Fruit fly (Drosophila melanogaster) whole organism, embryonic: ENCODE measurements around the gene CG10862.

ENCODE experiments used
- Adf1 ChIP-seq: fragments of 200-800 bp; sonication (Bioruptor generic); IDR thresholded peaks from 2 replicates; pipeline ENCODE4 v1.3.6; 2022; ENCODE audit warnings: missing biosample characterization, missing genetic modification characterization
- Atf-2 ChIP-seq: fragments of 200-800 bp; sonication (Bioruptor generic); optimal IDR thresholded peaks from 2 replicates; lab custom pipeline; 2016; ENCODE audit warnings: missing biosample characterization, missing genetic modification characterization
- Bgb ChIP-seq: fragments of 200-800 bp; sonication (Bioruptor generic); IDR thresholded peaks from 2 replicates; pipeline ENCODE4 v1.3.6; 2022; ENCODE audit warnings: missing biosample characterization, missing genetic modification characterization; ENCODE audit not compliant: partially characterized antibody
- CG11560 ChIP-seq: fragments of 200-800 bp; sonication (Bioruptor generic); IDR thresholded peaks from 3 replicates; pipeline ENCODE4 v1.3.6; 2022; ENCODE audit warnings: missing biosample characterization, missing genetic modification characterization
- CG13775 ChIP-seq: fragments of 200-800 bp; sonication (Bioruptor generic); optimal IDR thresholded peaks from 3 replicates; lab custom pipeline; 2017; ENCODE audit warnings: missing biosample characterization, mild to moderate bottlenecking, missing genetic modification characterization
- CG1603 ChIP-seq: fragments of 200-800 bp; sonication (Bioruptor generic); optimal IDR thresholded peaks from 2 replicates; lab custom pipeline; 2019; ENCODE audit warnings: missing biosample characterization, mild to moderate bottlenecking, missing genetic modification characterization, moderate library complexity
- CG18619 ChIP-seq: fragments of 200-800 bp; sonication (Bioruptor generic); optimal IDR thresholded peaks from 3 replicates; lab custom pipeline; 2017; ENCODE audit warnings: missing biosample characterization, mild to moderate bottlenecking, missing genetic modification characterization
- CG2120 ChIP-seq: fragments of 200-800 bp; sonication (Bioruptor generic); optimal IDR thresholded peaks from 3 replicates; lab custom pipeline; 2016; ENCODE audit warnings: missing biosample characterization, missing genetic modification characterization
- CG2875 ChIP-seq: fragments of 200-800 bp; sonication (Bioruptor generic); optimal IDR thresholded peaks from 2 replicates; lab custom pipeline; 2017; ENCODE audit warnings: missing biosample characterization, mild to moderate bottlenecking, missing genetic modification characterization, missing genetic modification reagents
- CG3065 ChIP-seq: fragments of 200-800 bp; sonication (Bioruptor generic); optimal IDR thresholded peaks from 2 replicates; lab custom pipeline; 2016; ENCODE audit warnings: missing biosample characterization, missing genetic modification characterization
- CG31441 ChIP-seq: fragments of 200-800 bp; sonication (Bioruptor generic); IDR thresholded peaks from 2 replicates; pipeline ENCODE4 v1.3.6; 2022; ENCODE audit warnings: missing biosample characterization, missing genetic modification characterization
- CG32767 ChIP-seq: fragments of 200-800 bp; sonication (Bioruptor generic); IDR thresholded peaks from 2 replicates; pipeline ENCODE4 v1.3.6; 2022; ENCODE audit warnings: missing biosample characterization, missing genetic modification characterization
- CG42726 ChIP-seq: fragments of 200-800 bp; sonication (Bioruptor generic); IDR thresholded peaks from 2 replicates; pipeline ENCODE4 v1.3.6; 2022; ENCODE audit warnings: missing biosample characterization, missing genetic modification characterization; ENCODE audit not compliant: partially characterized antibody
- CG4617 ChIP-seq: fragments of 200-800 bp; sonication (Bioruptor generic); optimal IDR thresholded peaks from 3 replicates; lab custom pipeline; 2016; ENCODE audit warnings: missing biosample characterization, missing genetic modification characterization, borderline replicate concordance
- CG4707 ChIP-seq: fragments of 200-800 bp; sonication (Bioruptor generic); optimal IDR thresholded peaks from 2 replicates; lab custom pipeline; 2018; ENCODE audit warnings: missing biosample characterization, mild to moderate bottlenecking, missing genetic modification characterization, moderate library complexity
- CG8089 ChIP-seq: fragments of 200-800 bp; sonication (Bioruptor generic); optimal IDR thresholded peaks from 3 replicates; lab custom pipeline; 2016; ENCODE audit warnings: missing biosample characterization, missing genetic modification characterization
- CG9817 ChIP-seq: fragments of 200-800 bp; sonication (Bioruptor generic); optimal IDR thresholded peaks from 2 replicates; lab custom pipeline; 2018; ENCODE audit warnings: missing biosample characterization, mild to moderate bottlenecking, missing genetic modification characterization, moderate library complexity
- CoRest ChIP-seq: fragments of 200-800 bp; sonication (Bioruptor generic); optimal IDR thresholded peaks from 3 replicates; lab custom pipeline; 2018; ENCODE audit warnings: missing biosample characterization, mild to moderate bottlenecking, missing genetic modification characterization, moderate library complexity
- Doc2 ChIP-seq: fragments of 200-800 bp; sonication (Bioruptor generic); IDR thresholded peaks from 2 replicates; pipeline ENCODE4 v1.3.6; 2022; ENCODE audit warnings: missing biosample characterization, missing genetic modification characterization
- H15 ChIP-seq: fragments of 200-800 bp; sonication (Bioruptor generic); IDR thresholded peaks from 3 replicates; pipeline ENCODE4 v1.3.6; 2022; ENCODE audit warnings: missing biosample characterization, missing genetic modification characterization
- H2.0 ChIP-seq: fragments of 200-800 bp; sonication (Bioruptor generic); IDR thresholded peaks from 2 replicates; pipeline ENCODE4 v1.3.6; 2022; ENCODE audit warnings: missing biosample characterization, missing genetic modification characterization
- HLH4C ChIP-seq: fragments of 200-800 bp; sonication (Bioruptor generic); IDR thresholded peaks from 3 replicates; pipeline ENCODE4 v1.3.6; 2022; ENCODE audit warnings: missing biosample characterization, missing genetic modification characterization; ENCODE audit not compliant: partially characterized antibody
- Hand ChIP-seq: fragments of 200-800 bp; sonication (Bioruptor generic); optimal IDR thresholded peaks from 2 replicates; lab custom pipeline; 2017; ENCODE audit warnings: mild to moderate bottlenecking, missing biosample characterization, missing genetic modification reagents, missing genetic modification characterization
- Hmx ChIP-seq: fragments of 200-800 bp; sonication (Bioruptor generic); optimal IDR thresholded peaks from 2 replicates; lab custom pipeline; 2016; ENCODE audit warnings: missing biosample characterization, missing genetic modification characterization
- Hr39 ChIP-seq: fragments of >200 bp; optimal IDR thresholded peaks from 2 replicates; lab custom pipeline; 2017
- Med ChIP-seq: fragments of 200-800 bp; sonication (Bioruptor generic); peaks from one replicate; lab custom pipeline; 2016; ENCODE audit warnings: missing biosample characterization, missing genetic modification characterization, mild to moderate bottlenecking, inconsistent platforms, moderate library complexity
- PHDP ChIP-seq: fragments of 200-800 bp; sonication (Bioruptor generic); optimal IDR thresholded peaks from 3 replicates; lab custom pipeline; 2018; ENCODE audit warnings: missing biosample characterization, mild to moderate bottlenecking, missing genetic modification characterization, moderate library complexity
- Ssrp ChIP-seq: fragments of 200-800 bp; sonication (Bioruptor generic); optimal IDR thresholded peaks from 2 replicates; lab custom pipeline; 2018; ENCODE audit warnings: missing biosample characterization, mild to moderate bottlenecking, missing genetic modification characterization, moderate library complexity
- crol ChIP-seq: fragments of 200-800 bp; sonication (Bioruptor generic); IDR thresholded peaks from 2 replicates; pipeline ENCODE4 v1.3.6; 2022; ENCODE audit warnings: missing biosample characterization, missing genetic modification characterization
- da ChIP-seq: fragments of 200-800 bp; sonication (Bioruptor generic); optimal IDR thresholded peaks from 2 replicates; lab custom pipeline; 2016; ENCODE audit warnings: missing biosample characterization, missing genetic modification characterization
- dati ChIP-seq: fragments of 200-800 bp; sonication (Bioruptor generic); IDR thresholded peaks from 2 replicates; pipeline ENCODE4 v1.3.6; 2022; ENCODE audit warnings: missing biosample characterization, missing genetic modification characterization
- en ChIP-seq: fragments of 200-800 bp; sonication (Bioruptor generic); optimal IDR thresholded peaks from 2 replicates; lab custom pipeline; 2016; ENCODE audit warnings: missing biosample characterization, missing genetic modification characterization
- eve ChIP-seq, 2 experiments: fragments of >200 bp; optimal IDR thresholded peaks; 2 replicates each; lab custom pipeline; 2017; ENCODE audit warnings: missing biosample characterization in 2 of 2, missing genetic modification characterization in 2 of 2
- fd64A ChIP-seq: fragments of 200-800 bp; sonication (Bioruptor generic); optimal IDR thresholded peaks from 3 replicates; lab custom pipeline; 2018; ENCODE audit warnings: missing biosample characterization, mild to moderate bottlenecking, missing genetic modification characterization
- grau ChIP-seq: fragments of 200-800 bp; optimal IDR thresholded peaks from 3 replicates; lab custom pipeline; 2019; ENCODE audit warnings: missing biosample characterization, mild to moderate bottlenecking, missing genetic modification characterization, moderate library complexity
- gsb ChIP-seq: fragments of 200-800 bp; sonication (Bioruptor generic); IDR thresholded peaks from 2 replicates; pipeline ENCODE4 v1.3.6; 2022; ENCODE audit warnings: missing biosample characterization, missing genetic modification characterization
- gsb-n ChIP-seq: fragments of 200-800 bp; sonication (Bioruptor generic); optimal IDR thresholded peaks from 3 replicates; lab custom pipeline; 2018; ENCODE audit warnings: missing biosample characterization, mild to moderate bottlenecking, missing genetic modification characterization
- hkb ChIP-seq, 2 experiments: fragments of 200-800 bp in 1 of 2; fragments of >200 bp in 1 of 2; sonication (Bioruptor generic) in 1 of 2; IDR thresholded peaks in 1 of 2; optimal IDR thresholded peaks in 1 of 2; 2 replicates each; pipeline versions ENCODE4 v1.3.6 to Lab custom; 2017 to 2022; ENCODE audit warnings: missing biosample characterization in 1 of 2, missing genetic modification characterization in 1 of 2
- hth ChIP-seq: fragments of >200 bp; optimal IDR thresholded peaks from 2 replicates; lab custom pipeline; 2017; ENCODE audit warnings: inconsistent platforms
- jumu ChIP-seq: fragments of 200-800 bp; sonication (Bioruptor generic); optimal IDR thresholded peaks from 3 replicates; lab custom pipeline; 2016; ENCODE audit warnings: missing biosample characterization, missing genetic modification characterization
- klu ChIP-seq: fragments of 200-800 bp; sonication (Bioruptor generic); IDR thresholded peaks from 2 replicates; pipeline ENCODE4 v1.3.6; 2022; ENCODE audit warnings: missing biosample characterization, missing genetic modification characterization
- nerfin-1 ChIP-seq: fragments of 200-800 bp; sonication (Bioruptor generic); optimal IDR thresholded peaks from 3 replicates; lab custom pipeline; 2019; ENCODE audit warnings: missing biosample characterization, mild to moderate bottlenecking, missing genetic modification characterization, moderate library complexity
- onecut ChIP-seq: fragments of 200-800 bp; sonication (Bioruptor generic); IDR thresholded peaks from 2 replicates; pipeline ENCODE4 v1.3.6; 2022; ENCODE audit warnings: missing biosample characterization, missing genetic modification characterization
- salm ChIP-seq: fragments of 200-800 bp; sonication (Bioruptor generic); optimal IDR thresholded peaks from 2 replicates; lab custom pipeline; 2018; ENCODE audit warnings: missing biosample characterization, mild to moderate bottlenecking, missing genetic modification characterization
- sima ChIP-seq: fragments of 200-800 bp; sonication (Bioruptor generic); optimal IDR thresholded peaks from 2 replicates; lab custom pipeline; 2016; ENCODE audit warnings: missing biosample characterization, missing genetic modification characterization
- sna ChIP-seq: fragments of 200-800 bp; sonication (Bioruptor generic); IDR thresholded peaks from 2 replicates; pipeline ENCODE4 v1.3.6; 2022; ENCODE audit warnings: missing biosample characterization, missing genetic modification characterization; ENCODE audit not compliant: partially characterized antibody
- tin ChIP-seq: fragments of 200-800 bp; sonication (Bioruptor generic); optimal IDR thresholded peaks from 3 replicates; lab custom pipeline; 2016; ENCODE audit warnings: missing biosample characterization, missing genetic modification characterization
- unpg ChIP-seq: fragments of 200-800 bp; sonication (Bioruptor generic); optimal IDR thresholded peaks from 3 replicates; lab custom pipeline; 2018; ENCODE audit warnings: missing biosample characterization, mild to moderate bottlenecking, missing genetic modification characterization, moderate library complexity
- vnd ChIP-seq: fragments of 200-800 bp; sonication (Bioruptor generic); IDR thresholded peaks from 3 replicates; pipeline ENCODE4 v1.3.6; 2022; ENCODE audit warnings: missing biosample characterization, missing genetic modification characterization; ENCODE audit not compliant: partially characterized antibody
- wor ChIP-seq: fragments of 200-800 bp; sonication (Bioruptor generic); IDR thresholded peaks from 2 replicates; pipeline ENCODE4 v1.3.6; 2022; ENCODE audit warnings: missing biosample characterization, missing genetic modification characterization

CG10862 gene

DNA sequence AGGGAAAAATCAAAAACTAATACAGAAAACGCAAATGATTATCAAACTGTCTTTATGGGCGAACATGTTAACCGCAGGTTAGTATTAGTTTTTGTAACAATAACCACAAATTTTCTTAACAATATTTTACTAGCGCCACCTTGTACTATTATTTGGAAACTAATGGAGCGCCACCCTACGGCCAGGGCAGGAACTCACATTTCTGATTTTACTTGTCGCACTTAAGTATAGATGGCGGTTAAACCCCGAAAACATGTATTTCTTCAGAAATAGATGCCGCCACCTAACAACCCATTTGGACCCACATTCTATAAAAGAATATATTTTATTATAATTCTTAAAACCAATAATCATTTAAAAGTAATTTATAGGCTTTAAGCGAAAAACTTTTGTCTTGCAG lies 38.2 kb downstream of the CG10862 start (continued):
- peak; percentile 65 for TF ChIP-seq gsb-n (tag; lab: Kevin White, UChicago)
- peak; percentile 82 for TF ChIP-seq CG1603 (tag; lab: Kevin White, UChicago)
- peak; percentile 15 for TF ChIP-seq Hmx (GFP tag; lab: Kevin White, UChicago)
- no peak for TF ChIP-seq salm (tag; lab: Kevin White, UChicago)
- peak; percentile 78; the same call in 2 of the 3 replicates for TF ChIP-seq H15
- peak; percentile 88 for TF ChIP-seq CG42726 (GFP tag; lab: Robert Waterston, UW)
- TF ChIP-seq tin (GFP tag; lab: Kevin White, UChicago): peak; percentile 91
- TF ChIP-seq CG4707 (GFP tag; lab: Kevin White, UChicago): no peak
- peak; percentile 59 for TF ChIP-seq CG13775 (GFP tag; lab: Kevin White, UChicago)
- TF ChIP-seq Hand: no peak
- TF ChIP-seq Bgb (GFP tag; lab: Robert Waterston, UW): peak; percentile 29; the same call in 1 of the 2 replicates
- no peak for TF ChIP-seq hkb (optimal IDR thresholded peaks at IDR 0.05; lab: Kevin White, UChicago)
- TF ChIP-seq hkb (GFP tag; IDR thresholded peaks at IDR 0.05; lab: Robert Waterston, UW): peak; percentile 59
- TF ChIP-seq CG9817 (tag; lab: Kevin White, UChicago): peak; percentile 91
- peak; percentile 86 for TF ChIP-seq CG2120 (GFP tag; lab: Kevin White, UChicago)
- no peak for TF ChIP-seq vnd (GFP tag; lab: Robert Waterston, UW)
- TF ChIP-seq CG32767 (GFP tag; lab: Robert Waterston, UW): no peak
- peak; percentile 83 for TF ChIP-seq grau (tag; lab: Kevin White, UChicago)
- peak; percentile 78 for TF ChIP-seq PHDP (tag; lab: Kevin White, UChicago)
- peak; percentile 68 for TF ChIP-seq CG3065 (GFP tag; lab: Kevin White, UChicago)
- TF ChIP-seq Atf-2 (GFP tag; lab: Kevin White, UChicago): peak; percentile 79
- TF ChIP-seq unpg (GFP tag; lab: Kevin White, UChicago): peak; percentile 78
- TF ChIP-seq nerfin-1: no peak
- TF ChIP-seq Med (GFP tag; lab: Kevin White, UChicago): peak; percentile 98
- no peak for TF ChIP-seq eve (GFP tag; optimal IDR thresholded peaks at IDR 0.05; lab: Kevin White, UChicago)
- peak; percentile 68 for TF ChIP-seq Ssrp
- TF ChIP-seq dati: peak; percentile 55; the same call in 1 of the 2 replicates
- peak; percentile 72 for TF ChIP-seq da (GFP tag; lab: Kevin White, UChicago)
- TF ChIP-seq wor (GFP tag; lab: Robert Waterston, UW): peak; percentile 38; the same call in 1 of the 2 replicates
- TF ChIP-seq onecut (GFP tag; lab: Robert Waterston, UW): peak; percentile 77
- TF ChIP-seq CG11560 (tag; lab: Robert Waterston, UW): peak; percentile 71; the same call in 2 of the 3 replicates
- no peak for TF ChIP-seq Doc2 (GFP tag; lab: Robert Waterston, UW)
- TF ChIP-seq jumu: peak; percentile 67
- TF ChIP-seq sna (GFP tag; lab: Robert Waterston, UW): no peak
- TF ChIP-seq klu (GFP tag; lab: Robert Waterston, UW): peak; percentile 32; the same call in 1 of the 2 replicates
- TF ChIP-seq gsb: peak; percentile 67
- TF ChIP-seq crol: peak; percentile 11; the same call in 1 of the 2 replicates
- no peak for TF ChIP-seq Hr39 (lab: Kevin White, UChicago)
- TF ChIP-seq CoRest (tag; lab: Kevin White, UChicago): peak; percentile 84
- TF ChIP-seq CG18619 (GFP tag; lab: Kevin White, UChicago): peak; percentile 70
- TF ChIP-seq H2.0 (GFP tag; lab: Robert Waterston, UW): peak; percentile 77
- 0 out of 3 replicates have a peak, but pooled peaks have one; percentile 37 for TF ChIP-seq HLH4C (GFP tag; lab: Robert Waterston, UW)
- no peak for TF ChIP-seq hth
- TF ChIP-seq Adf1: no peak
- TF ChIP-seq fd64A: no peak
- TF ChIP-seq sima (GFP tag; lab: Kevin White, UChicago): peak; percentile 34
- peak; percentile 54; the same call in 1 of the 2 replicates for TF ChIP-seq CG31441
- peak; percentile 74 for TF ChIP-seq CG8089 (GFP tag; lab: Kevin White, UChicago)
- peak; percentile 62 for TF ChIP-seq CG4617
- TF ChIP-seq CG2875 (GFP tag; lab: Kevin White, UChicago): peak; percentile 60
- peak; percentile 47 for TF ChIP-seq en (GFP tag; lab: Kevin White, UChicago)
